Fruit fly (Drosophila melanogaster) whole organism, wandering third instar larva: ENCODE data around the gene CG5114.

Experiments
- Abd-B ChIP-seq: fragments of >200 bp; optimal IDR thresholded peaks from 2 replicates; lab custom pipeline; 2017; ENCODE audit warnings: missing biosample characterization, missing genetic modification characterization
- CG32264 ChIP-seq: fragments of 200-800 bp; sonication (Bioruptor generic); optimal IDR thresholded peaks from 2 replicates; lab custom pipeline; 2016; ENCODE audit warnings: missing biosample characterization, missing genetic modification characterization
- CG9705 ChIP-seq: fragments of 200-800 bp; sonication (Bioruptor generic); optimal IDR thresholded peaks from 2 replicates; lab custom pipeline; 2018; ENCODE audit warnings: missing biosample characterization, mild to moderate bottlenecking, missing genetic modification characterization
- CrebA ChIP-seq: fragments of 200-800 bp; sonication (Bioruptor generic); optimal IDR thresholded peaks from 2 replicates; lab custom pipeline; 2016; ENCODE audit warnings: missing biosample characterization, mild to moderate bottlenecking, missing genetic modification characterization, borderline replicate concordance
- Dfd ChIP-seq: fragments of >200 bp; optimal IDR thresholded peaks from 2 replicates; lab custom pipeline; 2017; ENCODE audit warnings: missing biosample characterization, missing genetic modification characterization
- Dif ChIP-seq: fragments of 200-275, 200-300 bp; sonication (Bioruptor generic); optimal IDR thresholded peaks from 2 replicates; lab custom pipeline; 2018; ENCODE audit warnings: missing biosample characterization, missing genetic modification characterization; ENCODE audit not compliant: partially characterized antibody
- GATAd ChIP-seq: sonication (Bioruptor generic); optimal IDR thresholded peaks from 2 replicates; lab custom pipeline; 2016; ENCODE audit warnings: missing biosample characterization, missing genetic modification characterization
- HLH106 ChIP-seq: fragments of 200-800 bp; optimal IDR thresholded peaks from 3 replicates; lab custom pipeline; 2019; ENCODE audit warnings: missing biosample characterization, mild to moderate bottlenecking, missing genetic modification characterization, moderate library complexity
- Hnf4 ChIP-seq: fragments of 200-800 bp; sonication (Bioruptor generic); optimal IDR thresholded peaks from 2 replicates; lab custom pipeline; 2016; ENCODE audit warnings: missing biosample characterization, mild to moderate bottlenecking, missing genetic modification characterization
- Hr78 ChIP-seq: fragments of >200 bp; optimal IDR thresholded peaks from 2 replicates; lab custom pipeline; 2017; ENCODE audit warnings: missing biosample characterization, missing genetic modification characterization
- Hr83 ChIP-seq: fragments of 200-300 bp; sonication (Bioruptor generic); optimal IDR thresholded peaks from 2 replicates; lab custom pipeline; 2016; ENCODE audit warnings: missing biosample characterization, mild to moderate bottlenecking, missing genetic modification characterization, moderate library complexity; ENCODE audit not compliant: poor library complexity, severe bottlenecking
- Jra ChIP-seq: sonication (Bioruptor generic); optimal IDR thresholded peaks from 2 replicates; lab custom pipeline; 2016; ENCODE audit warnings: missing biosample characterization, missing genetic modification characterization
- Mio ChIP-seq: sonication (Bioruptor generic); optimal IDR thresholded peaks from 2 replicates; lab custom pipeline; 2016; ENCODE audit warnings: missing biosample characterization, missing genetic modification characterization
- Myc ChIP-seq: fragments of >200 bp; optimal IDR thresholded peaks from 2 replicates; lab custom pipeline; 2017
- N ChIP-seq: fragments of >200 bp; optimal IDR thresholded peaks from 2 replicates; lab custom pipeline; 2018; ENCODE audit warnings: missing biosample characterization, missing external identifiers, missing genetic modification characterization
- OdsH ChIP-seq: fragments of 200-800 bp; sonication (Bioruptor generic); optimal IDR thresholded peaks from 2 replicates; lab custom pipeline; 2016; ENCODE audit warnings: missing biosample characterization, mild to moderate bottlenecking, missing genetic modification characterization
- Rel ChIP-seq, 2 experiments: fragments of 200-800 bp; sonication (Bioruptor generic) in 1 of 2; optimal IDR thresholded peaks; 2 replicates in 1 of 2; 3 replicates in 1 of 2; lab custom pipeline; 2016 to 2019; ENCODE audit warnings: mild to moderate bottlenecking in 2 of 2, missing biosample characterization in 2 of 2, missing genetic modification characterization in 2 of 2, moderate library complexity in 1 of 2
- Sp1 ChIP-seq: fragments of 200-800 bp; sonication (Bioruptor generic); optimal IDR thresholded peaks from 3 replicates; lab custom pipeline; 2019; ENCODE audit warnings: missing biosample characterization, mild to moderate bottlenecking, missing genetic modification characterization, moderate library complexity
- Vsx2 ChIP-seq: fragments of 200-300, 225-300 bp; sonication (Bioruptor generic); optimal IDR thresholded peaks from 2 replicates; lab custom pipeline; 2018; ENCODE audit warnings: missing biosample characterization, missing genetic modification characterization; ENCODE audit not compliant: partially characterized antibody
- br ChIP-seq: fragments of 200-800 bp; sonication (Bioruptor generic); optimal IDR thresholded peaks from 2 replicates; lab custom pipeline; 2016; ENCODE audit warnings: missing biosample characterization, missing genetic modification characterization
- brk ChIP-seq: fragments of 200-800 bp; sonication (Bioruptor generic); optimal IDR thresholded peaks from 2 replicates; lab custom pipeline; 2016; ENCODE audit warnings: missing biosample characterization, mild to moderate bottlenecking, missing genetic modification characterization
- dl ChIP-seq, 2 experiments: fragments of 175-275, 200-275 bp in 1 of 2; fragments of 200-275 bp in 1 of 2; sonication (Bioruptor generic); optimal IDR thresholded peaks; lab custom pipeline; 2018; ENCODE audit warnings: mild to moderate bottlenecking in 2 of 2, missing biosample characterization in 2 of 2, missing genetic modification characterization in 2 of 2, moderate library complexity in 2 of 2; ENCODE audit not compliant: partially characterized antibody in 2 of 2, insufficient read depth in 1 of 2
- dmrt93B ChIP-seq: fragments of 200-800 bp; sonication (Bioruptor generic); optimal IDR thresholded peaks from 2 replicates; lab custom pipeline; 2018; ENCODE audit warnings: missing biosample characterization, mild to moderate bottlenecking, missing genetic modification characterization
- dsf ChIP-seq: sonication (Bioruptor generic); optimal IDR thresholded peaks from 2 replicates; lab custom pipeline; 2016; ENCODE audit warnings: missing biosample characterization, missing genetic modification characterization, borderline replicate concordance
- ey ChIP-seq: fragments of 200-800 bp; sonication (Bioruptor generic); optimal IDR thresholded peaks from 2 replicates; lab custom pipeline; 2016; ENCODE audit warnings: missing biosample characterization, missing genetic modification characterization
- foxo ChIP-seq, 2 experiments: fragments of 200-800 bp; sonication (Bioruptor generic); optimal IDR thresholded peaks; 2 replicates in 1 of 2; 3 replicates in 1 of 2; lab custom pipeline; 2016 to 2017; ENCODE audit warnings: missing biosample characterization in 2 of 2, missing genetic modification characterization in 2 of 2
- fru ChIP-seq: fragments of 200-800 bp; sonication (Bioruptor generic); optimal IDR thresholded peaks from 3 replicates; lab custom pipeline; 2016; ENCODE audit warnings: missing biosample characterization, mild to moderate bottlenecking, missing genetic modification characterization
- h ChIP-seq: fragments of 200-800 bp; sonication (Bioruptor generic); optimal IDR thresholded peaks from 3 replicates; lab custom pipeline; 2016; ENCODE audit warnings: missing biosample characterization, mild to moderate bottlenecking, missing genetic modification characterization
- jim ChIP-seq: fragments of 175-275, 200-325 bp; sonication (Bioruptor generic); optimal IDR thresholded peaks from 2 replicates; lab custom pipeline; 2016; ENCODE audit warnings: missing biosample characterization, mild to moderate bottlenecking, missing genetic modification characterization
- lola ChIP-seq: fragments of >200 bp; optimal IDR thresholded peaks from 2 replicates; lab custom pipeline; 2017; ENCODE audit warnings: missing biosample characterization, missing genetic modification characterization
- pan ChIP-seq: fragments of >200 bp; optimal IDR thresholded peaks from 2 replicates; lab custom pipeline; 2017
- psq ChIP-seq: fragments of 200-800 bp; sonication (Bioruptor generic); optimal IDR thresholded peaks from 3 replicates; lab custom pipeline; 2017; ENCODE audit warnings: missing biosample characterization, mild to moderate bottlenecking, missing genetic modification characterization, moderate library complexity
- rgr ChIP-seq: fragments of 200-800 bp; sonication (Bioruptor generic); optimal IDR thresholded peaks from 3 replicates; lab custom pipeline; 2016; ENCODE audit warnings: missing biosample characterization, mild to moderate bottlenecking, missing genetic modification characterization
- sage ChIP-seq: fragments of 200-800 bp; sonication (Bioruptor generic); optimal IDR thresholded peaks from 2 replicates; lab custom pipeline; 2016; ENCODE audit warnings: missing biosample characterization, mild to moderate bottlenecking, missing genetic modification characterization
- sv ChIP-seq: fragments of 200-800 bp; sonication (Bioruptor generic); optimal IDR thresholded peaks from 3 replicates; lab custom pipeline; 2016; ENCODE audit warnings: missing biosample characterization, missing genetic modification characterization
- tai ChIP-seq: sonication (Bioruptor generic); optimal IDR thresholded peaks from 2 replicates; lab custom pipeline; 2016; ENCODE audit warnings: missing biosample characterization, missing genetic modification characterization
- usp ChIP-seq: fragments of >200 bp; optimal IDR thresholded peaks from 2 replicates; lab custom pipeline; 2017; ENCODE audit warnings: missing biosample characterization, missing genetic modification characterization
- woc ChIP-seq: sonication (Bioruptor generic); optimal IDR thresholded peaks from 2 replicates; lab custom pipeline; 2016; ENCODE audit warnings: missing biosample characterization, mild to moderate bottlenecking, missing genetic modification characterization

The CG5114 gene

DNA sequence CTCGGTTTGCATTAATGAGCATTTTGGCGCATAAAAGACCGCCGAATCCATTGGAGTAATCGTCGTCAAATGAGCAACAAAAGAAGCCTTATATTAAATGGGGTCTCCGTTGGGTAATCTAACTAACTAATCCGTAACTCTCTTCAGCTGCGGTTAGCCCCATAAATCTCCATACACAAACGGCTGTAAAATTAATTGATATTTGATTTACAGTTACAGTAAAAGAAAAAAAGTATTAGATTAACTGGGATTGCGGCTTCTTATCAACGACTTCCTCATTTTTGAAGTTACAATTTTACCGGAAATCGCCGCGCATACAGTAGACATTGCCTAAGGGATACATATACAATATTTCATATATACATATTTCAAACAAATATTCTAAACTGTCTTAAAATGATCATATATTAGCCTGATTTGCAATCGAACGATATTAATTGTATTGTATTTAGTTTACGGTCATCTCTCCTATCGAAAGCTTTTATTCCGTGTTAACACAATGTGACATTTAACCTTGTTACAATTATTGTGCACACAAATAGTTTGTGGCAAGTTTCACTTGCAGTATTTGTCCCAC, 3.8 kb downstream of the CG5114 start:
- no peak for TF ChIP-seq Rel (GFP tag; optimal IDR thresholded peaks at IDR 0.05; lab: Kevin White, UChicago)
- no peak for TF ChIP-seq Rel (tag; optimal IDR thresholded peaks at IDR 0.05; lab: Kevin White, UChicago)
- TF ChIP-seq psq (GFP tag; lab: Kevin White, UChicago), result no peak
- no peak for TF ChIP-seq pan (lab: Kevin White, UChicago)
- no peak for TF ChIP-seq N (GFP tag; lab: Kevin White, UChicago)
- TF ChIP-seq, all 38 proteins: peak for 0

DNA sequence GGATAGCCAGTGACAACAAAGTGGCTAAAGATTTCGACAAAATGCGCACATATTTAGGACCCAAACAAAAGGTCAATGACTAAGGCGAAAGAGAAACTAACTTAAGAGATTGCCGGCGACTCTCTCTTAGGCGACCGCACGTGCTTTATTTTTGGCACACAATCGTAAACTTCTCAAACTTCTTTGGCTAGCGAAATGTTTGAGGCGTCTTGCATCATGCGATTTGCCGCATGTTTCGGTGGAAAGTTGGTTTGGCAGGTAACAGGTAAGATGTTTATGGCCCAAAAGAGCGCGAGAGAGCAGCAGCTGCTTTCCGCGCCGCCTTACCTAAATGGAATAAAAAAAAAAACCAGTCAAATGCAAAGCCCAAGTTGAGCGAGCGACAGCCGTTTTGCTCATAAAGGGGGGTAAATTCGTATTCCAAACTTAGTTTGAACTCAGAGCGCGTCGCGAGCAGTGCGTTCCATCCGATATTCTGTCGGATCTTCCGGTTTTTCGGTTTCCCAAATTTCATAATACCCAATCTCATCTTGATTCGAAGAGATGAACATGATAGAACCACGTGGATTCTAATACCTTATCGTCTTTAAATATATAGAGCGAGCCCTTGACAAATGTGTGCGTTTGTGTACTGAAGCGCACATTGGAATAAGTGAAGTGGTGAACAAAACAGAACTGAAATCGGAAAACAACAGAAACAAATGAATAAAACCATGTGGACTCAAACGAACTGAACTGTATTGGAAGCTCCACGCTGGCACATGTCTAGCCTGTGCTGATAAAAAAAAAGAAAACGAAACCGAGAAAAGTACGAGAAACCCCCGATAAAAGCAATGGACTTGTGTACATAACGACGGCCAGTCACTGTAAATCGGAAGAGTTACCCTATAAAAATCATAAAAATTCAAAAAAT, 4.6 kb downstream of the CG5114 start:
- TF ChIP-seq pan (lab: Kevin White, UChicago), result no peak
- peak; percentile 21 for TF ChIP-seq psq (GFP tag; lab: Kevin White, UChicago)
- no peak for TF ChIP-seq Abd-B (GFP tag; lab: Kevin White, UChicago)
- TF ChIP-seq dmrt93B (GFP tag; lab: Kevin White, UChicago), result no peak
- peak; percentile 47 for TF ChIP-seq jim (GFP tag; lab: Kevin White, UChicago)
- TF ChIP-seq rgr (GFP tag; lab: Kevin White, UChicago), result no peak
- TF ChIP-seq tai, result peak; percentile 22
- peak; percentile 99 for TF ChIP-seq Dif (GFP tag; lab: Kevin White, UChicago)
- TF ChIP-seq Mio (GFP tag; lab: Kevin White, UChicago), result no peak
- TF ChIP-seq dl (GFP tag; optimal IDR thresholded peaks at IDR 0.05; lab: Kevin White, UChicago; ENCODE audit: insufficient read depth in 1 of 2, partially characterized antibody in 2 of 2), result peak; percentile 90 to 97
- TF ChIP-seq fru, result no peak
- no peak for TF ChIP-seq CG9705
- TF ChIP-seq Sp1, result peak; percentile 2
- no peak for TF ChIP-seq CG32264 (GFP tag; lab: Kevin White, UChicago)
- no peak for TF ChIP-seq HLH106 (tag; lab: Kevin White, UChicago)
- no peak for TF ChIP-seq lola (GFP tag; lab: Kevin White, UChicago)
- no peak for TF ChIP-seq Dfd
- no peak for TF ChIP-seq sv (GFP tag; lab: Kevin White, UChicago)
- TF ChIP-seq Vsx2 (GFP tag; lab: Kevin White, UChicago), result peak; percentile 99
- no peak for TF ChIP-seq N (GFP tag; lab: Kevin White, UChicago)
- TF ChIP-seq h (GFP tag; lab: Kevin White, UChicago), result no peak
- no peak for TF ChIP-seq Hnf4 (GFP tag; lab: Kevin White, UChicago)
- no peak for TF ChIP-seq Hr78
- no peak for TF ChIP-seq ey (GFP tag; lab: Kevin White, UChicago)
- no peak for TF ChIP-seq OdsH
- TF ChIP-seq GATAd (GFP tag; lab: Kevin White, UChicago), result no peak
- TF ChIP-seq foxo (GFP tag; optimal IDR thresholded peaks at IDR 0.05; lab: Kevin White, UChicago), result no peak
- no peak for TF ChIP-seq CrebA (GFP tag; lab: Kevin White, UChicago)
- TF ChIP-seq Rel (GFP tag; optimal IDR thresholded peaks at IDR 0.05; lab: Kevin White, UChicago), result no peak
- no peak for TF ChIP-seq Rel (tag; optimal IDR thresholded peaks at IDR 0.05; lab: Kevin White, UChicago)
- TF ChIP-seq usp (GFP tag; lab: Kevin White, UChicago), result no peak
- TF ChIP-seq Jra (GFP tag; lab: Kevin White, UChicago), result no peak
- TF ChIP-seq br (GFP tag; lab: Kevin White, UChicago), result no peak
- no peak for TF ChIP-seq brk
- TF ChIP-seq sage (GFP tag; lab: Kevin White, UChicago), result no peak
- no peak for TF ChIP-seq Hr83 (GFP tag; lab: Kevin White, UChicago)
- peak; percentile 24 for TF ChIP-seq woc (GFP tag; lab: Kevin White, UChicago)
- TF ChIP-seq dsf (GFP tag; lab: Kevin White, UChicago), result no peak
- no peak for TF ChIP-seq Myc
